Worm (Caenorhabditis elegans): Measurements from ENCODE around the gene gcs-1.

The gcs-1 gene

DNA sequence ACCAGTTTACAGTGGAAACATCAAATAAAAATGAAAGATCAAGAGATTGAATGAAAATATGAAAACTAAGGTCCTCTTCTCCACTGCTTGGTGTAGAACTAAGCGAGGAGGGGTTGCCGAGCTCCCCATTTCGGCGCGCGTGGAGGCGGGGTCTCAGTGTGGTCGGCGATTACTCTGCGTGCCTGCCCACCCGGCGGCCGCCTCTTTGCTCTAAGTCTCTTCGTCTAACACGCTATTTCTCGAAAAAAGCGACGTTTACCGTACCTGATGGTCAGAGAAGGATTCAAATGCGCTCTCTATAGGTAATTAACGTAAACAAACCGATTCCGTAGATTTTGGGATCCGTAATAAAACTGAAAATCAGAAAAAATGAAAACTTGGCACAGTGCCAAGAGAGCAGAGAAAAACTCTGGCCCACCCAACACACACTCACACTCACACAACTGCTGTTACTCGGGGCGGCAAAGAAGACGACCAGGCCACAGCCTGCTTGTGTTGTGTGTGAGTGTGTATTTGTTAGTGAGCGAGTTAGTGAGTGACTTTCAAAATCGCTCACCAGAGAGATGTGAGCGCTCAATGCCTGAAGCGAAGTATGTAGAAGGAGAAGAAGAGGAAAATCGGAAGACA, 23.6 kb upstream of the gcs-1 start:
- TF ChIP-seq fkh-2 (tag; optimal IDR thresholded peaks at IDR 0.05) (peak; percentile 41), lin-15B (tag; optimal IDR thresholded peaks at IDR 0.05) (peak; percentile 68), ceh-16 (tag; optimal IDR thresholded peaks at IDR 0.05) (no peak), elt-2 (tag; optimal IDR thresholded peaks at IDR 0.05) (peak; percentile 63), pha-4 (tag; optimal IDR thresholded peaks at IDR 0.05) (peak; percentile 85), egl-27 (tag; optimal IDR thresholded peaks at IDR 0.05) (no peak), nhr-25 (tag; optimal IDR thresholded peaks at IDR 0.05) (peak; percentile 42), fos-1 (tag; optimal IDR thresholded peaks at IDR 0.05) (no peak), lin-39 (tag; optimal IDR thresholded peaks at IDR 0.05) (peak; percentile 89), hmg-11 (tag; optimal IDR thresholded peaks at IDR 0.05) (peak; percentile 77), tbx-2 (tag; optimal IDR thresholded peaks at IDR 0.05) (peak; percentile 15), pqm-1 (tag; optimal IDR thresholded peaks at IDR 0.05) (peak; percentile 48), sea-2 (GFP tag; optimal IDR thresholded peaks at IDR 0.05) (peak; percentile 88), nhr-23 (tag; optimal IDR thresholded peaks at IDR 0.05) (peak; percentile 39), nhr-11 (tag; optimal IDR thresholded peaks at IDR 0.05) (peak; percentile 70), jun-1 (tag; optimal IDR thresholded peaks at IDR 0.05) (peak; percentile 62), nfya-1 (tag; optimal IDR thresholded peaks at IDR 0.05; ENCODE audit: insufficient read depth) (peak; percentile 79), mdl-1 (tag; optimal IDR thresholded peaks at IDR 0.05) (no peak)

DNA sequence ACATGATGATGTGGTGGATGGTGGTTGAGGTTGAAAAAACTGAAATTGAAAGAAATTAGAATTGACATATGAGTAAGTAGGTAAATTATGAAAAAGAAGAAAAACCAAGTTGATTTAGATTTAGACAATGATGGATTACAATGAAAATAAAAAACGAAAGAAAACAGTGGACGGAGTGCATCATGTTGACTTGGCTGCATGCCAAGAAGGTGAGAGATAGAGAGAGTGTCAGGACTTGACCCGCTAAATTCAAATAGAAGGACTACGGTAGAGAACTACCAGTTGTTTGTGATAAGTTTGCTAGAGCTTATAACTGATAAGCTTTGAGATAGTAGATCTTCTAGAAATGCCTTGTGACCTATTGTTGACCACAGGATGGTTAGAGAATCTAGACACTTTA, 23.0 kb upstream of the gcs-1 start, which contains the start of gene T24B8.3:
TSS of gene T24B8.3 (minus strand) at position 39 of the 400 bp plus-strand sequence.
- TF ChIP-seq ztf-4 (tag; optimal IDR thresholded peaks at IDR 0.05) (no peak), aly-2 (tag; optimal IDR thresholded peaks at IDR 0.05) (no peak), pha-4 (tag; optimal IDR thresholded peaks at IDR 0.05) (peak; percentile 72), lin-15B (tag; optimal IDR thresholded peaks at IDR 0.05) (no peak), pqm-1 (tag; optimal IDR thresholded peaks at IDR 0.05) (no peak), nhr-23 (tag; optimal IDR thresholded peaks at IDR 0.05) (peak; percentile 53)

DNA sequence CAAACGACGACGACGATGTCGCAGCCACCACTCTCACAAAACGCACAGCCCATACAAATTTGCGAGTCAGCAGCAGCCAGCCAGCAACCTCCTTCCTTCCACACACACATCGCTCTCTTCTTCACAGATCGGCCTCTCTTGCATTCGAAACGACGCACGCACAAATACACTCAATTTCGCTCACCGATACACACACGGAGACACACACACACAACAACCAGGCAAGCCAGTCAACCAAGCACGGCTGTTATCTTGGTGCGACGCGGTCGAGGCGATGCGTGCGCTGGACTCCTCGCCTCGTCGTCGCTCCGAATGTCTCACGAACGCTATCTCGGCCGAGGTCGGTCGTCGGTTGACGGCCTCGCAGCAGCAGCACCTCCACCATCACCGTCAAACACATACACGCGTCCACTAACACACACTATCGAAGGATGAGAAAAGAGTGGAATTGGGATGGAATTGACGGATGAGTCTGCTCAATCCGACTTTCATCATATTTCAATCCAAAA, 22.3 kb upstream of the gcs-1 start:
- TF ChIP-seq ztf-4 (tag; optimal IDR thresholded peaks at IDR 0.05) (peak; percentile 77), jun-1 (tag; optimal IDR thresholded peaks at IDR 0.05) (peak; percentile 91), daf-12 (tag; optimal IDR thresholded peaks at IDR 0.05) (no peak), ama-1 (optimal IDR thresholded peaks at IDR 0.05) (peak; percentile 62), nhr-77 (tag; optimal IDR thresholded peaks at IDR 0.05) (peak; percentile 1), lin-15B (tag; optimal IDR thresholded peaks at IDR 0.05) (peak; percentile 78), unc-62 (GFP tag; optimal IDR thresholded peaks at IDR 0.05) (peak; percentile 90), tbx-2 (tag; optimal IDR thresholded peaks at IDR 0.05) (peak; percentile 65), ceh-9 (tag; optimal IDR thresholded peaks at IDR 0.05) (no peak), nhr-23 (tag; optimal IDR thresholded peaks at IDR 0.05) (peak; percentile 77), aly-2 (tag; optimal IDR thresholded peaks at IDR 0.05) (no peak), eor-1 (tag; optimal IDR thresholded peaks at IDR 0.05) (no peak), egl-27 (tag; optimal IDR thresholded peaks at IDR 0.05) (peak; percentile 68), sea-2 (GFP tag; optimal IDR thresholded peaks at IDR 0.05) (peak; percentile 87), fos-1 (tag; optimal IDR thresholded peaks at IDR 0.05) (peak; percentile 90), pqm-1 (tag; optimal IDR thresholded peaks at IDR 0.05) (peak; percentile 55), lsy-12 (tag; optimal IDR thresholded peaks at IDR 0.05) (peak; percentile 80), ceh-28 (tag; optimal IDR thresholded peaks at IDR 0.05) (peak; percentile 53), snpc-4 (tag; optimal IDR thresholded peaks at IDR 0.05) (peak; percentile 55), unc-39 (tag; optimal IDR thresholded peaks at IDR 0.05) (no peak), mml-1 (tag; optimal IDR thresholded peaks at IDR 0.05) (no peak), nhr-25 (tag; optimal IDR thresholded peaks at IDR 0.05) (peak; percentile 97), ztf-11 (tag; optimal IDR thresholded peaks at IDR 0.05) (no peak), skn-1 (tag; optimal IDR thresholded peaks at IDR 0.05) (peak; percentile 80), elt-3 (tag; optimal IDR thresholded peaks at IDR 0.05) (peak in 2 of 3 experiments; percentile 47 to 62), nhr-12 (tag; optimal IDR thresholded peaks at IDR 0.05) (no peak), nhr-11 (tag; optimal IDR thresholded peaks at IDR 0.05) (peak; percentile 74), fkh-2 (tag; optimal IDR thresholded peaks at IDR 0.05) (no peak), elt-1 (tag; optimal IDR thresholded peaks at IDR 0.05) (peak; percentile 58), elt-2 (tag; optimal IDR thresholded peaks at IDR 0.05) (peak; percentile 89), nfya-1 (tag; optimal IDR thresholded peaks at IDR 0.05; ENCODE audit: insufficient read depth) (peak; percentile 97), nhr-43 (tag; optimal IDR thresholded peaks at IDR 0.05; ENCODE audit: poor library complexity, severe bottlenecking) (peak; percentile 55), mdl-1 (tag; optimal IDR thresholded peaks at IDR 0.05) (peak; percentile 74), lin-39 (tag; optimal IDR thresholded peaks at IDR 0.05) (peak; percentile 96), pha-4 (tag; optimal IDR thresholded peaks at IDR 0.05) (peak; percentile 96), nhr-28 (tag; optimal IDR thresholded peaks at IDR 0.05) (no peak), R02D3.7 (tag; optimal IDR thresholded peaks at IDR 0.05) (peak; percentile 74), nhr-76 (tag; optimal IDR thresholded peaks at IDR 0.05) (peak; percentile 6), egl-5 (tag; optimal IDR thresholded peaks at IDR 0.05) (peak; percentile 90), zag-1 (tag; optimal IDR thresholded peaks at IDR 0.05) (no peak), ceh-82 (tag; optimal IDR thresholded peaks at IDR 0.05) (no peak), nhr-67 (tag; optimal IDR thresholded peaks at IDR 0.05) (no peak), ZK546.5 (tag; optimal IDR thresholded peaks at IDR 0.05) (no peak)
